Fruit fly (Drosophila melanogaster) whole organism, embryonic: Measurements from ENCODE around the gene Idgf4.
A peak's percentile ranks its signal among the peaks of the same experiment; 100 is the strongest.

Experiments used
- Asciz ChIP-seq: fragments of 200-800 bp; sonication (Bioruptor generic); optimal IDR thresholded peaks from 2 replicates; lab custom pipeline; 2017; ENCODE audit warnings: missing biosample characterization, mild to moderate bottlenecking, missing genetic modification characterization, missing genetic modification reagents
- Atf3 ChIP-seq: fragments of 200-800 bp; sonication (Bioruptor generic); optimal IDR thresholded peaks from 3 replicates; lab custom pipeline; 2016; ENCODE audit warnings: missing biosample characterization, missing genetic modification characterization
- Awh ChIP-seq: fragments of 200-800 bp; sonication (Bioruptor generic); IDR thresholded peaks from 2 replicates; pipeline ENCODE4, ENCODE4 v1.3.6; 2022; ENCODE audit warnings: missing biosample characterization, missing genetic modification characterization
- CG10267 ChIP-seq: fragments of 200-800 bp; sonication (Bioruptor generic); optimal IDR thresholded peaks from 2 replicates; lab custom pipeline; 2018; ENCODE audit warnings: missing biosample characterization, mild to moderate bottlenecking, missing genetic modification characterization, moderate library complexity
- CG11723 ChIP-seq: fragments of 200-800 bp; sonication (Bioruptor generic); optimal IDR thresholded peaks from 2 replicates; lab custom pipeline; 2017; ENCODE audit warnings: missing biosample characterization, mild to moderate bottlenecking, missing genetic modification characterization
- CG1233 ChIP-seq: fragments of 200-800 bp; sonication (Bioruptor generic); optimal IDR thresholded peaks from 4 replicates; lab custom pipeline; 2018; ENCODE audit warnings: missing biosample characterization, mild to moderate bottlenecking, missing genetic modification characterization
- CG12391 ChIP-seq: fragments of 200-800 bp; sonication (Bioruptor generic); optimal IDR thresholded peaks from 3 replicates; lab custom pipeline; 2018; ENCODE audit warnings: missing biosample characterization, mild to moderate bottlenecking, missing genetic modification characterization, moderate library complexity
- CG12659 ChIP-seq: fragments of 200-800 bp; sonication (Bioruptor generic); optimal IDR thresholded peaks from 3 replicates; lab custom pipeline; 2017; ENCODE audit warnings: mild to moderate bottlenecking, missing biosample characterization, missing genetic modification reagents, missing genetic modification characterization
- CG12769 ChIP-seq: fragments of 200-800 bp; sonication (Bioruptor generic); optimal IDR thresholded peaks from 2 replicates; lab custom pipeline; 2019; ENCODE audit warnings: missing biosample characterization, mild to moderate bottlenecking, missing genetic modification characterization, moderate library complexity
- CG15073 ChIP-seq: fragments of 200-800 bp; sonication (Bioruptor generic); optimal IDR thresholded peaks from 2 replicates; lab custom pipeline; 2016; ENCODE audit warnings: missing biosample characterization, missing genetic modification characterization
- CG15514 ChIP-seq: fragments of 200-800 bp; sonication (Bioruptor generic); optimal IDR thresholded peaks from 3 replicates; lab custom pipeline; 2017; ENCODE audit warnings: missing biosample characterization, missing genetic modification characterization, mild to moderate bottlenecking, moderate library complexity, missing genetic modification reagents
- CG17361 ChIP-seq: fragments of 200-800 bp; sonication (Bioruptor generic); IDR thresholded peaks from 3 replicates; pipeline ENCODE4 v1.3.6; 2022; ENCODE audit warnings: missing biosample characterization, missing genetic modification characterization
- CG30403 ChIP-seq: fragments of 200-800 bp; sonication (Bioruptor generic); optimal IDR thresholded peaks from 3 replicates; lab custom pipeline; 2016; ENCODE audit warnings: missing biosample characterization, missing genetic modification characterization
- CG32532 ChIP-seq: fragments of 200-800 bp; sonication (Bioruptor generic); IDR thresholded peaks from 2 replicates; pipeline ENCODE4 v1.3.6; 2022; ENCODE audit warnings: missing biosample characterization, missing genetic modification characterization
- CG3407 ChIP-seq: fragments of 200-800 bp; sonication (Bioruptor generic); optimal IDR thresholded peaks from 2 replicates; lab custom pipeline; 2018; ENCODE audit warnings: missing biosample characterization, mild to moderate bottlenecking, missing genetic modification characterization
- CG3838 ChIP-seq: fragments of 200-800 bp; sonication (Bioruptor generic); optimal IDR thresholded peaks from 3 replicates; lab custom pipeline; 2016; ENCODE audit warnings: missing biosample characterization, missing genetic modification characterization
- CG4424 ChIP-seq: fragments of 200-800 bp; sonication (Bioruptor generic); optimal IDR thresholded peaks from 3 replicates; lab custom pipeline; 2016; ENCODE audit warnings: missing biosample characterization, missing genetic modification characterization
- CG6272 ChIP-seq: fragments of 200-800 bp; sonication (Bioruptor generic); IDR thresholded peaks from 2 replicates; pipeline ENCODE4 v1.3.6; 2022; ENCODE audit warnings: missing biosample characterization, missing genetic modification characterization
- CG7357 ChIP-seq: fragments of 200-800 bp; sonication (Bioruptor generic); IDR thresholded peaks from 3 replicates; pipeline ENCODE4 v1.3.6; 2022; ENCODE audit warnings: missing biosample characterization, missing genetic modification characterization
- CG7556 ChIP-seq: fragments of 200-800 bp; sonication (Bioruptor generic); optimal IDR thresholded peaks from 2 replicates; lab custom pipeline; 2017; ENCODE audit warnings: missing biosample characterization, mild to moderate bottlenecking, missing genetic modification characterization
- CG7745 ChIP-seq: fragments of 200-800 bp; sonication (Bioruptor generic); optimal IDR thresholded peaks from 2 replicates; lab custom pipeline; 2018; ENCODE audit warnings: missing biosample characterization, mild to moderate bottlenecking, missing genetic modification characterization, moderate library complexity
- CG8924 ChIP-seq: fragments of 200-800 bp; optimal IDR thresholded peaks from 3 replicates; lab custom pipeline; 2019; ENCODE audit warnings: missing biosample characterization, mild to moderate bottlenecking, missing genetic modification characterization, moderate library complexity
- D19A ChIP-seq: fragments of 200-800 bp; optimal IDR thresholded peaks from 3 replicates; lab custom pipeline; 2019; ENCODE audit warnings: missing biosample characterization, mild to moderate bottlenecking, missing genetic modification characterization, moderate library complexity
- Dll ChIP-seq: fragments of 200-800 bp; sonication (Bioruptor generic); IDR thresholded peaks from 4 replicates; pipeline ENCODE4 v1.3.6; 2022; ENCODE audit warnings: missing biosample characterization, missing genetic modification characterization; ENCODE audit not compliant: partially characterized antibody
- Fer1 ChIP-seq: fragments of 200-800 bp; sonication (Bioruptor generic); optimal IDR thresholded peaks from 2 replicates; lab custom pipeline; 2017; ENCODE audit warnings: missing biosample characterization, mild to moderate bottlenecking, missing genetic modification characterization
- Gug ChIP-seq: fragments of 200-800 bp; sonication (Bioruptor generic); IDR thresholded peaks from 4 replicates; pipeline ENCODE4 v1.3.6; 2022; ENCODE audit warnings: missing biosample characterization, missing genetic modification characterization
- HLH3B ChIP-seq: fragments of 200-800 bp; sonication (Bioruptor generic); IDR thresholded peaks from 2 replicates; pipeline ENCODE4 v1.3.6; 2022; ENCODE audit warnings: missing biosample characterization, missing genetic modification characterization
- HLH4C ChIP-seq: fragments of 200-800 bp; sonication (Bioruptor generic); IDR thresholded peaks from 3 replicates; pipeline ENCODE4 v1.3.6; 2022; ENCODE audit warnings: missing biosample characterization, missing genetic modification characterization; ENCODE audit not compliant: partially characterized antibody
- Mrtf ChIP-seq: fragments of 200-800 bp; sonication (Bioruptor generic); IDR thresholded peaks from 3 replicates; pipeline ENCODE4 v1.3.6; 2022; ENCODE audit warnings: missing biosample characterization, missing genetic modification characterization
- Nf-YC ChIP-seq: fragments of 200-800 bp; optimal IDR thresholded peaks from 3 replicates; lab custom pipeline; 2019; ENCODE audit warnings: missing biosample characterization, mild to moderate bottlenecking, missing genetic modification characterization, moderate library complexity
- Optix ChIP-seq: fragments of 200-800 bp; sonication (Bioruptor generic); IDR thresholded peaks from 3 replicates; pipeline ENCODE4 v1.3.6; 2022; ENCODE audit warnings: missing biosample characterization, missing genetic modification characterization
- Pdp1 ChIP-seq, 2 experiments: fragments of 200-800 bp; sonication (Bioruptor generic); optimal IDR thresholded peaks; 3 replicates each; lab custom pipeline; 2016; ENCODE audit warnings: missing biosample characterization in 2 of 2, missing genetic modification characterization in 2 of 2, mild to moderate bottlenecking in 1 of 2, moderate library complexity in 1 of 2
- Xbp1 ChIP-seq: fragments of 200-800 bp; sonication (Bioruptor generic); optimal IDR thresholded peaks from 3 replicates; lab custom pipeline; 2016; ENCODE audit warnings: missing biosample characterization, mild to moderate bottlenecking, missing genetic modification characterization
- cg ChIP-seq: fragments of 200-800 bp; sonication (Bioruptor generic); optimal IDR thresholded peaks from 3 replicates; lab custom pipeline; 2019; ENCODE audit warnings: missing biosample characterization, mild to moderate bottlenecking, missing genetic modification characterization, moderate library complexity
- chinmo ChIP-seq: fragments of 200-800 bp; sonication (Bioruptor generic); IDR thresholded peaks from 4 replicates; pipeline ENCODE4 v1.3.6; 2022; ENCODE audit warnings: missing biosample characterization, missing genetic modification characterization; ENCODE audit not compliant: partially characterized antibody
- dan ChIP-seq: fragments of 200-800 bp; sonication (Bioruptor generic); IDR thresholded peaks from 2 replicates; pipeline ENCODE4 v1.3.6; 2022; ENCODE audit warnings: missing biosample characterization, missing genetic modification characterization
- fd96Cb ChIP-seq: fragments of 200-800 bp; sonication (Bioruptor generic); optimal IDR thresholded peaks from 2 replicates; lab custom pipeline; 2018; ENCODE audit warnings: missing biosample characterization, mild to moderate bottlenecking, missing genetic modification characterization, moderate library complexity
- ftz-f1 ChIP-seq: fragments of 200-800 bp; sonication (Bioruptor generic); optimal IDR thresholded peaks from 2 replicates; lab custom pipeline; 2016; ENCODE audit warnings: missing biosample characterization, missing genetic modification characterization
- ham ChIP-seq: fragments of 200-800 bp; sonication (Bioruptor generic); IDR thresholded peaks from 2 replicates; pipeline ENCODE4 v1.3.6; 2022; ENCODE audit warnings: missing biosample characterization, missing genetic modification characterization
- hbn ChIP-seq: fragments of 200-800 bp; sonication (Bioruptor generic); IDR thresholded peaks from 2 replicates; pipeline ENCODE4 v1.3.6; 2022; ENCODE audit warnings: missing biosample characterization, missing genetic modification characterization; ENCODE audit not compliant: partially characterized antibody
- lab ChIP-seq: fragments of 200-800 bp; sonication (Bioruptor generic); optimal IDR thresholded peaks from 3 replicates; lab custom pipeline; 2017; ENCODE audit warnings: missing biosample characterization, missing genetic modification characterization, mild to moderate bottlenecking, moderate library complexity, missing genetic modification reagents
- nau ChIP-seq: fragments of 200-800 bp; sonication (Bioruptor generic); optimal IDR thresholded peaks from 3 replicates; lab custom pipeline; 2017; ENCODE audit warnings: missing biosample characterization, mild to moderate bottlenecking, missing genetic modification characterization, missing genetic modification reagents
- nmo ChIP-seq: fragments of 200-800 bp; sonication (Bioruptor generic); optimal IDR thresholded peaks from 2 replicates; lab custom pipeline; 2018; ENCODE audit warnings: missing biosample characterization, mild to moderate bottlenecking, missing genetic modification characterization, moderate library complexity
- pnt ChIP-seq: fragments of 200-800 bp; sonication (Bioruptor generic); optimal IDR thresholded peaks from 3 replicates; lab custom pipeline; 2016; ENCODE audit warnings: missing biosample characterization, missing genetic modification characterization
- salm ChIP-seq: fragments of 200-800 bp; sonication (Bioruptor generic); optimal IDR thresholded peaks from 2 replicates; lab custom pipeline; 2018; ENCODE audit warnings: missing biosample characterization, mild to moderate bottlenecking, missing genetic modification characterization
- sc ChIP-seq, 3 experiments: fragments of >200 bp in 2 of 3; fragments of 200-800 bp in 1 of 3; sonication (Bioruptor generic) in 1 of 3; optimal IDR thresholded peaks; 2 replicates in 2 of 3; 3 replicates in 1 of 3; lab custom pipeline; 2017; ENCODE audit warnings: mild to moderate bottlenecking in 1 of 3, missing biosample characterization in 1 of 3, missing genetic modification characterization in 1 of 3, missing genetic modification reagents in 1 of 3
- schlank ChIP-seq: fragments of 200-800 bp; sonication (Bioruptor generic); optimal IDR thresholded peaks from 2 replicates; lab custom pipeline; 2018; ENCODE audit warnings: missing biosample characterization, mild to moderate bottlenecking, missing genetic modification characterization
- sd ChIP-seq: fragments of 200-800 bp; sonication (Bioruptor generic); optimal IDR thresholded peaks from 3 replicates; lab custom pipeline; 2018; ENCODE audit warnings: missing biosample characterization, mild to moderate bottlenecking, missing genetic modification characterization, moderate library complexity
- stc ChIP-seq: fragments of 200-800 bp; sonication (Bioruptor generic); IDR thresholded peaks from 2 replicates; pipeline ENCODE4 v1.3.6; 2022; ENCODE audit warnings: missing biosample characterization, missing genetic modification characterization
- trh ChIP-seq: fragments of 200-800 bp; sonication (Bioruptor generic); optimal IDR thresholded peaks from 2 replicates; lab custom pipeline; 2016; ENCODE audit warnings: missing biosample characterization, missing genetic modification characterization

The Idgf4 gene

DNA sequence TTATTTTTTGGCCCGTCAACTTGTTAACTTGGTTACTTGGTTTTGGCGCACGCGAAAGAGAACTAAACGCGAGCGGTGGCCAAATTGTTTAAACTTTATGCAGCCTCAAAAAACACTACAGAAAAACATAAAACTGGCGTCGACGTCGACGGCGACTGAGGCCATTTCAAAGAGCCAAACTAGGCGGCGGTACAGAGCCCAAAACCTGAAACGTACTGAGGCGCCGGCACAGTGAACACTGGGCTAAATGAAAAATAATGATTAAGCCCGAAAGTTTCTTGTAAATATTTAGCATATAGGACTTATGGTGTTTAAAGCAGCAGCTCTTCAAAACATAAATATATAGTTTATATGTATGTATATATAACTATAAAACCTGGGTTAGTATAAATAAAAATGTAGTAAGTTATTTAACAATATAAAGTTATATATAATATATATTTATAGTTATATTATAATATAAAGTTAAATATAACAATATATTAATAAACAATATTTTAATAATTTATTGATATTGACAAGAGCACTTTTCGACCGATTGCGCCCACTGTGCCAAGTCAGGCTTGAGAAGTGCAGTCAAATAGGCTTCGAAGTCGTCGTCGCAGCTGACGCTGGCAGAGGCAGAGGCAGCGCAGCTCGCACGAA, 31.1 kb downstream of the Idgf4 start, which contains the start of gene CG15249 (continued):
- TF ChIP-seq CG17361 (GFP tag; lab: Robert Waterston, UW) (peak; percentile 82), CG15073 (GFP tag; lab: Kevin White, UChicago) (no peak), Asciz (GFP tag; lab: Kevin White, UChicago) (peak; percentile 51), CG4424 (GFP tag; lab: Kevin White, UChicago) (peak; percentile 34), Awh (GFP tag; lab: Robert Waterston, UW) (no peak), salm (tag; lab: Kevin White, UChicago) (peak; percentile 45), Pdp1 (GFP tag; optimal IDR thresholded peaks at IDR 0.05; lab: Kevin White, UChicago) (no peak), schlank (no peak), nmo (GFP tag; lab: Kevin White, UChicago) (peak; percentile 46), CG7556 (peak; percentile 77), ham (GFP tag; lab: Robert Waterston, UW) (no peak), CG8924 (peak; percentile 74), stc (GFP tag; lab: Robert Waterston, UW) (no peak), CG11723 (GFP tag; lab: Kevin White, UChicago) (no peak), Dll (no peak), fd96Cb (tag; lab: Kevin White, UChicago) (peak; percentile 56), D19A (tag; lab: Kevin White, UChicago) (peak; percentile 67), Xbp1 (GFP tag; lab: Kevin White, UChicago) (peak; percentile 21), CG6272 (GFP tag; lab: Robert Waterston, UW) (no peak), Nf-YC (peak; percentile 60), CG10267 (tag; lab: Kevin White, UChicago) (peak; percentile 58), CG3407 (peak; percentile 29), nau (GFP tag; lab: Kevin White, UChicago) (no peak), pnt (no peak), Fer1 (GFP tag; lab: Kevin White, UChicago) (peak; percentile 54), lab (peak; percentile 44), CG12659 (GFP tag; lab: Kevin White, UChicago) (peak; percentile 46), CG15514 (GFP tag; lab: Kevin White, UChicago) (no peak)

DNA sequence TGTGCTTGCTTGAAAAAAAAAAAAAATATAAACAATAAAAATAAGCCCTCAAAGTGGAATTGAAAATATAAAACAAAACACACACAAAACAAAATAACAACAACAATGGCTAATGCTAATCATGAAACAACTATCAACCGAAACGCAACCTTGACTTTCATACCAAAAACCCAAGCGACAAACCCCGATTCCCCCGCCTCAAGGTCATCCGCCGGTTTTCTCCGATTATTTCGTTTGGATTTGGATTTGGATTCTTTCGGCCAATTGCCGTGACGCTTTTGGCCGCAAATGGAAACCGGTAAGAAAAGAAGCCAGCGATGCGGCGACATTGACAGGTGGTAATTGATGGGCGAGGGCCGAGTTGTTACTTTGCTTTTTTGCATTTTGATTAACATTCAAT, 33.1 kb downstream of the Idgf4 start:
- TF ChIP-seq chinmo (GFP tag; lab: Robert Waterston, UW): peak; percentile 79; the same call in 1 of the 4 replicates
- TF ChIP-seq CG7357: no peak
- no peak for TF ChIP-seq dan (GFP tag; lab: Robert Waterston, UW)
- no peak for TF ChIP-seq Gug (GFP tag; lab: Robert Waterston, UW)
- TF ChIP-seq cg (GFP tag; lab: Kevin White, UChicago): no peak
- no peak for TF ChIP-seq Mrtf (GFP tag; lab: Robert Waterston, UW)
- TF ChIP-seq CG30403 (GFP tag; lab: Kevin White, UChicago): no peak
- TF ChIP-seq CG12769 (tag; lab: Kevin White, UChicago): peak; percentile 30
- no peak for TF ChIP-seq CG1233 (GFP tag; lab: Kevin White, UChicago)
- TF ChIP-seq hbn (GFP tag; lab: Robert Waterston, UW): no peak
- no peak for TF ChIP-seq CG7745 (tag; lab: Kevin White, UChicago)
- no peak for TF ChIP-seq CG12391 (tag; lab: Kevin White, UChicago)
- TF ChIP-seq Atf3 (GFP tag; lab: Kevin White, UChicago): no peak
- no peak for TF ChIP-seq HLH4C (GFP tag; lab: Robert Waterston, UW)
- TF ChIP-seq Optix (GFP tag; lab: Robert Waterston, UW): no peak
- no peak for TF ChIP-seq HLH3B (GFP tag; lab: Robert Waterston, UW)
- peak; percentile 29 for TF ChIP-seq sd (tag; lab: Kevin White, UChicago)
- no peak for TF ChIP-seq trh (GFP tag; lab: Kevin White, UChicago)
- TF ChIP-seq sc (optimal IDR thresholded peaks at IDR 0.05; lab: Kevin White, UChicago): no peak
- TF ChIP-seq sc (GFP tag; optimal IDR thresholded peaks at IDR 0.05; lab: Kevin White, UChicago): no peak
- no peak for TF ChIP-seq CG3838
- no peak for TF ChIP-seq CG32532 (GFP tag; lab: Robert Waterston, UW)
- peak; percentile 85 for TF ChIP-seq ftz-f1 (GFP tag; lab: Kevin White, UChicago)
